Worm (Caenorhabditis elegans) whole organism, midembryonic: ENCODE measurements around the gene C11H1.5.

Experiments
- T22C8.4 ChIP-seq: fragments of 200-800 bp; sonication (Bioruptor generic); IDR thresholded peaks from 2 replicates; pipeline ENCODE4 v1.3.6; 2022; ENCODE audit warnings: missing genetic modification characterization, missing compliant biosample characterization
- cog-1 ChIP-seq: sonication (generic microtip); optimal IDR thresholded peaks from 2 replicates; lab custom pipeline; 2016; ENCODE audit warnings: missing genetic modification characterization, missing compliant biosample characterization
- flt-1 ChIP-seq: fragments of 200-800 bp; sonication (Bioruptor generic); IDR thresholded peaks from 2 replicates; pipeline ENCODE4 v1.3.6; 2022; ENCODE audit warnings: missing genetic modification characterization, missing compliant biosample characterization
- klf-2 ChIP-seq: fragments of 200-800 bp; sonication (Bioruptor generic); conservative IDR thresholded peaks from 2 replicates; pipeline ENCODE4 v1.3.6; 2022; ENCODE audit warnings: missing genetic modification reagents, missing genetic modification characterization, missing compliant biosample characterization
- med-1 ChIP-seq: sonication (generic microtip); optimal IDR thresholded peaks from 2 replicates; lab custom pipeline; 2017; ENCODE audit warnings: missing genetic modification characterization, mild to moderate bottlenecking, missing compliant biosample characterization, antibody characterized with exemption, missing genetic modification reagents; ENCODE audit not compliant: insufficient read depth
- ref-1 ChIP-seq: fragments of 200-800 bp; sonication (Bioruptor generic); conservative IDR thresholded peaks from 2 replicates; pipeline ENCODE4 v1.3.6; 2022; ENCODE audit warnings: missing genetic modification reagents, missing genetic modification characterization, missing compliant biosample characterization
- tab-1 ChIP-seq: fragments of 200-800 bp; sonication (Bioruptor generic); IDR thresholded peaks from 2 replicates; pipeline ENCODE4 v1.3.6; 2022; ENCODE audit warnings: missing genetic modification characterization, missing compliant biosample characterization
- ztf-23 ChIP-seq: fragments of 200-800 bp; sonication (Bioruptor generic); IDR thresholded peaks from 2 replicates; pipeline ENCODE4 v1.3.6; 2022; ENCODE audit warnings: missing genetic modification reagents, missing genetic modification characterization, missing compliant biosample characterization
- ztf-29 ChIP-seq: fragments of 200-800 bp; sonication (Bioruptor generic); IDR thresholded peaks from 2 replicates; pipeline ENCODE4 v1.3.6; 2022; ENCODE audit warnings: missing genetic modification reagents, missing genetic modification characterization, missing compliant biosample characterization

Gene C11H1.5

DNA sequence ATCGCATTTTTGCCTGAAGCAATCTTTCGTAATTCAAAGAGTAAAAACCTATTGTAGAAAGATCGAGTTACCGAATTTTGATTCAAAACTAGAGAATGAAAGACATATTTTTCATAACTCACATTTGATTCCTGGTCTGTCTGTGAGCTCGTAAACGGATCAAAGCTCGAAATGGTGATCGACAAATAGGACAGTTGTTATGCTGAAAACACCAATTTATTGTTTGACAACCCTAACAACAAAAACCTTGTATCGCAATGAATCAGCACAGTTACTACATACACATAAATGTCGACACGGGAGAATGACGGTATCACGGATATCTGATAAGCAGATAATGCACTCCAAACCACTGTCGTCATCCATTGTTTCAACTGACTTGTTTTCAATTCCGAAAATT lies 6.7 kb upstream of the C11H1.5 start:
- TF ChIP-seq T22C8.4, result no peak
- no peak for TF ChIP-seq tab-1 (GFP tag; lab: Robert Waterston, UW)
- TF ChIP-seq med-1, result no peak
- TF ChIP-seq ref-1, result no peak
- no peak for TF ChIP-seq ztf-23 (GFP tag; lab: Robert Waterston, UW)
- TF ChIP-seq flt-1 (GFP tag; lab: Robert Waterston, UW), result no peak
- no peak for TF ChIP-seq ztf-29
- TF ChIP-seq klf-2 (GFP tag; lab: Robert Waterston, UW), result no peak
- no peak for TF ChIP-seq cog-1

DNA sequence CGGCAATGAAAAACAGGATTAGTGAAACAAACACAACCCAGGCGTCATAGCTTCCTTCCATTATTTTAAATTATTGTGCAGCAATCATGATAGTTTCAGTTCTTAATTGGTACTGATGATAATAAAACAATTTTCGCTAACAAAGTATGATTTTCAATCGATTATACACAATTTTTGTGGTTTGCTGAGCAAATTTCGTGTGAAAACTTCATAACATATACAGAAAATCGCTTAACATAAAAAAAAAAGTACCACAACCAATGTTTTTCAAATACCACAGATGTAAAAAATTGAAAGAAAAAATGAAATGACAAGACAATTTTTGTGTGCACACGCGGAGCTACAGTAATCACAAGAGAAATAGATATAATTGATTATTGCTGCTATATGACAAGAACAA lies 4.7 kb upstream of the C11H1.5 start, which contains the start of gene gphr-2:
Gene gphr-2, minus strand, starts transcription at position 101 of the 400 bp plus-strand sequence.
- no peak for TF ChIP-seq ztf-29
- no peak for TF ChIP-seq tab-1 (GFP tag; lab: Robert Waterston, UW)
- TF ChIP-seq cog-1, result no peak
- no peak for TF ChIP-seq T22C8.4
- TF ChIP-seq flt-1 (GFP tag; lab: Robert Waterston, UW), result no peak
- no peak for TF ChIP-seq med-1

DNA sequence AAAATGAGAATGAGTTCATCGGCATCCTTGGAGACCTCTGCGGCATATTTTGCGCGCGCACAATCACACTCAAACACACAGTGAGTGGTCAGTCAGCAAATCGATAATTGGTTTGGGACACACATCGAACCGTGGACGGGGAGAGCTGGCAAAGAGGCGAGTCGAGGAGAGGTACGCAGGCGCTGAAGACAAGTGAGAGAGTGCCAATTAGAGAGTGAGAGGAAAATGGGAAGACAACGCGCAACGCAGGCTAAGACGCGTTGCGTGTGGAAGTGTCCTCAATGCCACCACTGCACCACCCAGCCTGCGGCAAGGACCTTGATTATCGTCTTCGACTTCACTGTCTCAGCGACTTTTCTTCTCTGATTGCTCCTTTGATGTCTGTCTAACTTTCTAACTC lies 5.8 kb downstream of the C11H1.5 start:
- TF ChIP-seq tab-1 (GFP tag; lab: Robert Waterston, UW), result no peak
- peak; percentile 93 for TF ChIP-seq T22C8.4
- TF ChIP-seq klf-2 (GFP tag; lab: Robert Waterston, UW), result no peak
- peak; percentile 24 for TF ChIP-seq cog-1
- TF ChIP-seq med-1, result no peak
- TF ChIP-seq ztf-23 (GFP tag; lab: Robert Waterston, UW), result 0 out of 2 replicates have a peak, but pooled peaks have one; percentile 17
- TF ChIP-seq flt-1 (GFP tag; lab: Robert Waterston, UW), result peak; percentile 82
- no peak for TF ChIP-seq ztf-29
- TF ChIP-seq ref-1, result no peak

DNA sequence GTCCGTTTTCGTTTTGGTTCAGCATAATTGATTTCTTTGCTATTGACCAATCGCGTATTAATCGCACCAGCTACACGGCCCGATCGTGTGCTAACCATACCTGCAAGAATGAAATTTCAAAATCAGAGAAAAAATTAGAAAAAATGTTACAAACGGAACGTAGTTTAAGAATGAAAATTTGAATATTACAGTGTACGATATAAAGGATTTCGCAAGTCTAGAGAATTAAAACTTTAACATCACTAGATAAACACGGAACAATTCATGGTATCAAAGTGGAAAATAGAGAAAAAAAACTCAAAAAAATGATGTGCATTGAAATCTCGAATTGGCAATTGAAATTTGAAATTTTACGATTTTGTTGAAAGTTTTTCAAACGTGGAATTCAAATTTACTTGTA lies 6.4 kb downstream of the C11H1.5 start, which contains the start of gene madd-3:
Gene madd-3, minus strand, starts transcription at position 101 of the 400 bp plus-strand sequence.
- TF ChIP-seq ref-1 (no peak), med-1 (no peak), T22C8.4 (no peak), klf-2 (GFP tag; lab: Robert Waterston, UW) (no peak), ztf-29 (no peak), cog-1 (no peak), flt-1 (GFP tag; lab: Robert Waterston, UW) (no peak), ztf-23 (GFP tag; lab: Robert Waterston, UW) (no peak), tab-1 (GFP tag; lab: Robert Waterston, UW) (no peak)

DNA sequence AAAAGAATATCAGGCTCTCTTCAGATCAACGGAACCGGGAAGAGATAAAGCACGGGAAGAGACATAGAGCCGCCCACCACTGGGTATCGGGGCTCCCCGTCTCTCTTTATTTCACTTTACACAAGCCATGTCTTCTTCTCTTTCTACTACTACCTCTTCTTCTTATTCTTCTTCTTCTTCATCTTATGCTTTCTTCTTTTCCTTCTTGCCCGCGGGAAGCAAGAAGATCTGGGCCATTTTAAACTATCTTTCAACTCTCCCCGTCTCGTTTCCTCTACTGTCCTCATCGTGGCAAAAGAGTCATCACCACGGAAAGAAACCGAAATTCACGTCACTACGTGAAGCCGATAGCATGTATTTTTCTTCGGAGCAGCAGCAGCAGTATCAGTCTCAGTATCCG lies 10.3 kb downstream of the C11H1.5 start:
- TF ChIP-seq T22C8.4, result no peak
- no peak for TF ChIP-seq flt-1 (GFP tag; lab: Robert Waterston, UW)
- no peak for TF ChIP-seq cog-1
- TF ChIP-seq tab-1 (GFP tag; lab: Robert Waterston, UW), result no peak
- TF ChIP-seq ref-1, result no peak
- no peak for TF ChIP-seq klf-2 (GFP tag; lab: Robert Waterston, UW)
- no peak for TF ChIP-seq med-1
- TF ChIP-seq ztf-23 (GFP tag; lab: Robert Waterston, UW), result no peak
- no peak for TF ChIP-seq ztf-29

DNA sequence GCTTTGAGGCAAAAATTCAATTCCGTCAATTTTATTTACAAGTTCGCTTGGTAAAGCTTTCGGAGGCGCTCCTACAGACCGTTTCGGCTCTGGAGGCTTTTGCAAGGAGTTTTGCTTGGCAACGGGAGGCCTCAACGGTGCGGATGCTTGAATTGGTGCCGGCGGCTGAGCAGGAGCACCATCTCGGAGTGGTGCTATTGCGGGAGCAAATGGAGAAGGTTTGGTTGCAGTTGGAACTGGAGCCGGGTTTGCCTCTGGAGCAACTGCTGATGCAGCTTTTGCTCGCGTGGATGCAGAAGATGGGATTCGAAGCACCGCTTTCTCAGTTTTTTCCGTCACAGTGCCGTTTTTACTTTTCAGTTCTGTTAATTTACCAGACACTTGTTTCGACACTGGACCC lies 13.0 kb downstream of the C11H1.5 start:
- TF ChIP-seq med-1 (no peak), cog-1 (no peak), klf-2 (GFP tag; lab: Robert Waterston, UW) (no peak), ztf-23 (GFP tag; lab: Robert Waterston, UW) (no peak), flt-1 (GFP tag; lab: Robert Waterston, UW) (no peak), T22C8.4 (no peak), tab-1 (GFP tag; lab: Robert Waterston, UW) (no peak), ztf-29 (no peak), ref-1 (no peak)

DNA sequence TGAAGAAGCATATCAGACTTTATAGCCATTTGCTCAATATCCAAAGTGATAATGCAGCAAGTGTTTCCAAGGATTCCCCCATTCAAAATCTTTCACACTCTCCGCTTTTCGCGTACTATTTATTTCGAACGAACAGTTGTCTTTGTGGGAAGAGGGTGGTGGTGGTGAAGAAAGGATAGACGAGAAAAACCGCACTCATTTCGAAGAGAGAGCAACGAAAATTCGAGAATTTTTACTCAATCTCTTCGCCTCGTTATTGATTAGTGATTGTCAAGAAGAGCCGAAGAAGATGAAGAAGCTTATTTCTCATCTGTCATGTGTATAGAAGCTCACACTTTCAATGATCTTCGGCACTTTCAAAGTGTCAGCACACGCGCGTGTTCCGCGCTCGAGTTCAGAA lies 15.1 kb downstream of the C11H1.5 start:
- TF ChIP-seq flt-1 (GFP tag; lab: Robert Waterston, UW) (no peak), ref-1 (no peak), cog-1 (no peak), T22C8.4 (no peak), klf-2 (GFP tag; lab: Robert Waterston, UW) (no peak), med-1 (no peak)

DNA sequence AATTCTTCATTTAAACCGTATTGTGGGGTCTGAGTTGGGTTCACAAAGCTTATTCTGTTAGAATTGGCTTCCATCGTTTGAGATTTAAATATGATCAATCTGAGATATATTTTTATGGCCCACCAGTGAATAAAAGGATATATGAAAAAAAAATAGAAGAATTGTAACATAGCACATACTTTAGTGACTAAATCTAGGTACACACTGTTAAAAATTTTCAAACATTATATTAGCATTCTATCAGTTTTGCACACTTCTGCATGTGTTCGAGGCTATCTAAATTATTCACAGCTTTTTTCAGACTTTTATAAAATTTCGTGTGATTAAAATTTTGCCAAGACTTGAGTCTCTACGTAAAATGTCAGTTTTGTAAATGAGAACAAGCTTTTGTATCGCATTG lies 21.5 kb downstream of the C11H1.5 start, which contains the start of gene E02H4.2:
Gene E02H4.2, minus strand, starts transcription at position 101 of the 400 bp plus-strand sequence.
- TF ChIP-seq flt-1 (GFP tag; lab: Robert Waterston, UW), result no peak
- TF ChIP-seq ref-1, result no peak
- no peak for TF ChIP-seq tab-1 (GFP tag; lab: Robert Waterston, UW)
- TF ChIP-seq klf-2 (GFP tag; lab: Robert Waterston, UW), result no peak
- no peak for TF ChIP-seq ztf-29
- no peak for TF ChIP-seq cog-1
- TF ChIP-seq med-1, result no peak
- TF ChIP-seq T22C8.4, result no peak
- no peak for TF ChIP-seq ztf-23 (GFP tag; lab: Robert Waterston, UW)

DNA sequence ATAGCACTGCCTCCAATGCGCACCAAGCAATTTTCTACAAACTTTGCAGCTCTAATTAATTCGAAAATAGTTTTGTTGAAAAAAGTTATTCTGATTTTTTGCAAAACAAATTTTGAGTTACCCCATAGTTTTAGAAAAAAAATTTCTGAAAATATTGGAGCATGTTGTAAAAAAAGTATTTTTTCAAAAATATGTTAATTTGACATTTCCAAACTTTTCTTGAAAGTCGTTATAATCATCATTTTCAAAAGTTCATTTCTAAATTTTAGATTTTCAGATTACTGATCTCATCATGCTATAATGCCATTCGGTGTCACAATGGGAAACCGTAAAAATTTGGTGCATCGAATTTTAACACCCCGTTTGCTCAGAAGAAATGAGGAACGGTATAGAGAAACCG lies 35.2 kb downstream of the C11H1.5 start, which contains the start of gene del-1:
Gene del-1, plus strand, starts transcription at position 301 of the 400 bp plus-strand sequence.
- TF ChIP-seq ztf-29, result no peak
- TF ChIP-seq tab-1 (GFP tag; lab: Robert Waterston, UW), result no peak

DNA sequence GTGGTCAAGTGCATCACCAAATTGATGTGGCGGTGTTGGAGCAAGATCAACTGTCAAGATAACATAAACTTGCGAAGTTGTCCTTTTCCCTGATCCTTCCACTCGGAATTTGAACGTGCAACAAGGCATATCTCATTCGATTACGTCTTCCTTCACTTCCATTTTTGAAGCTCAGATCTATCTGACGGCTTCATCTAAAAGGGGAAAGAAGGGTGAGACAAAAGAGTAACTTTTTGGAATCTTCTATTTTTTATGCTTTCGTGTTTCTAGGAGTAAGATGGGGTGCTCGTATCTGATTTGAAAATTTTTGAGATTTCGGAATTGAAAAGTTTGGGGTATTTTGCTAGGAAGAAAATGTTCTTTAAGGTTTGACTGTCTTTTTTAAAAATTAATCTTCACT lies 35.8 kb downstream of the C11H1.5 start:
- TF ChIP-seq ztf-23 (GFP tag; lab: Robert Waterston, UW), result no peak
- no peak for TF ChIP-seq cog-1
- TF ChIP-seq ztf-29, result no peak
- no peak for TF ChIP-seq tab-1 (GFP tag; lab: Robert Waterston, UW)
- no peak for TF ChIP-seq med-1
- no peak for TF ChIP-seq klf-2 (GFP tag; lab: Robert Waterston, UW)
- no peak for TF ChIP-seq T22C8.4
- no peak for TF ChIP-seq flt-1 (GFP tag; lab: Robert Waterston, UW)
- no peak for TF ChIP-seq ref-1

DNA sequence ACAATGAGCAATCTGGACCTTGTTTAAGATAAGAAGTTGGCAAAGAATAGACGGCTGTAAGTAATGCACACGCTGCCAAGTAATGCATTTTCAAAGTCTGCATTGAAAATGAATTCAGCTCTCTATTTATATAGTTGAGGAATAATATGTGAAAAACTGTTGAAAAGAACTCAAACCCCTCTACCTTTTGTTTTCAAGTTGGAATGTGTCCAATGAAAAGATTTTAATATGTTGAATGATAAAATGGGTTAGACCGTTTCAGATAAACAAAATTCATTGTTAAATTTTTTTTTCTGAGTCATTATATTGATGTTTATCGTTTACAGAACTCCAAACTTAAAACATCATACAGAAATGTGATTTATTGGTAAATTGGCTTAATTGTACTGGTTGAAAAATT lies 39.5 kb downstream of the C11H1.5 start, which contains the start of gene E02H4.8:
Gene E02H4.8, minus strand, starts transcription at position 101 of the 400 bp plus-strand sequence.
- no peak for TF ChIP-seq tab-1 (GFP tag; lab: Robert Waterston, UW)
- no peak for TF ChIP-seq ztf-29
- no peak for TF ChIP-seq cog-1
- TF ChIP-seq med-1, result no peak
- TF ChIP-seq T22C8.4, result no peak
- TF ChIP-seq klf-2 (GFP tag; lab: Robert Waterston, UW), result no peak
- TF ChIP-seq ztf-23 (GFP tag; lab: Robert Waterston, UW), result no peak
- TF ChIP-seq ref-1, result no peak
- TF ChIP-seq flt-1 (GFP tag; lab: Robert Waterston, UW), result no peak
